Worm (Caenorhabditis elegans) whole organism, early embryonic: Measurements from ENCODE around the gene str-35.

ENCODE experiments used
- F13C5.2 ChIP-seq: sonication (generic microtip); optimal IDR thresholded peaks from 2 replicates; lab custom pipeline; 2017; ENCODE audit warnings: mild to moderate bottlenecking, missing genetic modification characterization, inconsistent platforms, missing compliant biosample characterization
- ama-1 ChIP-seq: fragments of 150-350 bp; optimal IDR thresholded peaks from 2 replicates; lab custom pipeline; 2014
- ceh-13 ChIP-seq: fragments of 200-800 bp; sonication (Bioruptor generic); optimal IDR thresholded peaks from 2 replicates; lab custom pipeline; 2018; ENCODE audit warnings: mild to moderate bottlenecking, missing genetic modification characterization, missing compliant biosample characterization
- ets-7 ChIP-seq: sonication (generic microtip); optimal IDR thresholded peaks from 2 replicates; lab custom pipeline; 2016; ENCODE audit warnings: missing genotype, missing genetic modification characterization, missing compliant biosample characterization
- flt-1 ChIP-seq: fragments of 200-800 bp; sonication (Bioruptor generic); IDR thresholded peaks from 2 replicates; pipeline ENCODE4 v1.3.6; 2022; ENCODE audit warnings: missing genetic modification characterization, missing compliant biosample characterization
- hmbx-1 ChIP-seq: sonication (generic microtip); optimal IDR thresholded peaks from 2 replicates; lab custom pipeline; 2016; ENCODE audit warnings: mild to moderate bottlenecking, missing genetic modification characterization, missing compliant biosample characterization
- hmg-4 ChIP-seq: fragments of 200-800 bp; sonication (Bioruptor generic); optimal IDR thresholded peaks from 2 replicates; lab custom pipeline; 2018; ENCODE audit warnings: mild to moderate bottlenecking, missing genetic modification characterization, missing compliant biosample characterization
- pes-1 ChIP-seq: fragments of 200-800 bp; sonication (Bioruptor generic); IDR thresholded peaks from 2 replicates; pipeline ENCODE4 v1.3.6; 2022; ENCODE audit warnings: missing genetic modification reagents, missing genetic modification characterization, missing compliant biosample characterization
- tra-4 ChIP-seq: sonication (generic microtip); optimal IDR thresholded peaks from 2 replicates; lab custom pipeline; 2017; ENCODE audit warnings: missing genetic modification characterization, missing compliant biosample characterization

ce11 chrV:4442749-4443381, 31.8 kb upstream of the str-35 start, which contains the start of gene rft-1:
- no peak for TF ChIP-seq tra-4 (tag; lab: Kevin White, UChicago)
- no peak for TF ChIP-seq pes-1 (GFP tag; lab: Robert Waterston, UW)
- no peak for TF ChIP-seq ceh-13 (GFP tag; lab: Kevin White, UChicago)
- TF ChIP-seq ama-1, result no peak
- no peak for TF ChIP-seq F13C5.2 (tag; lab: Kevin White, UChicago)
- no peak for TF ChIP-seq flt-1 (GFP tag; lab: Robert Waterston, UW)
- TF ChIP-seq hmbx-1 (tag; lab: Kevin White, UChicago), result no peak
- no peak for TF ChIP-seq ets-7
- TF ChIP-seq hmg-4 (GFP tag; lab: Kevin White, UChicago), result no peak
